Fruit fly (Drosophila melanogaster) whole organism, embryonic: ENCODE data around the gene CG14537.

ENCODE experiments used
- ATbp ChIP-seq: fragments of 200-800 bp; sonication (Bioruptor generic); optimal IDR thresholded peaks from 2 replicates; lab custom pipeline; 2017; ENCODE audit warnings: missing biosample characterization, mild to moderate bottlenecking, missing genetic modification characterization, missing genetic modification reagents
- Atf3 ChIP-seq: fragments of 200-800 bp; sonication (Bioruptor generic); optimal IDR thresholded peaks from 3 replicates; lab custom pipeline; 2016; ENCODE audit warnings: missing biosample characterization, missing genetic modification characterization
- CG11695 ChIP-seq: fragments of 200-800 bp; sonication (Bioruptor generic); IDR thresholded peaks from 3 replicates; pipeline ENCODE4 v1.3.6; 2022; ENCODE audit warnings: missing biosample characterization, missing genetic modification characterization
- CG15073 ChIP-seq: fragments of 200-800 bp; sonication (Bioruptor generic); optimal IDR thresholded peaks from 2 replicates; lab custom pipeline; 2016; ENCODE audit warnings: missing biosample characterization, missing genetic modification characterization
- CG17912 ChIP-seq: fragments of 200-800 bp; sonication (Bioruptor generic); optimal IDR thresholded peaks from 2 replicates; lab custom pipeline; 2018; ENCODE audit warnings: missing biosample characterization, mild to moderate bottlenecking, missing genetic modification characterization
- CG2120 ChIP-seq: fragments of 200-800 bp; sonication (Bioruptor generic); optimal IDR thresholded peaks from 3 replicates; lab custom pipeline; 2016; ENCODE audit warnings: missing biosample characterization, missing genetic modification characterization
- CG2129 ChIP-seq: fragments of 200-800 bp; sonication (Bioruptor generic); IDR thresholded peaks from 2 replicates; pipeline ENCODE4 v1.3.6; 2022; ENCODE audit warnings: missing biosample characterization, missing genetic modification characterization; ENCODE audit not compliant: partially characterized antibody
- CG2199 ChIP-seq: fragments of 200-800 bp; sonication (Bioruptor generic); IDR thresholded peaks from 3 replicates; pipeline ENCODE4 v1.3.6; 2022; ENCODE audit warnings: missing biosample characterization, missing genetic modification characterization
- CG2889 ChIP-seq: fragments of 200-800 bp; sonication (Bioruptor generic); IDR thresholded peaks from 3 replicates; pipeline ENCODE4 v1.3.6; 2022; ENCODE audit warnings: missing biosample characterization, missing genetic modification characterization
- CG31365 ChIP-seq: fragments of 200-800 bp; sonication (Bioruptor generic); optimal IDR thresholded peaks from 2 replicates; lab custom pipeline; 2018; ENCODE audit warnings: missing biosample characterization, mild to moderate bottlenecking, missing genetic modification characterization
- CG32532 ChIP-seq: fragments of 200-800 bp; sonication (Bioruptor generic); IDR thresholded peaks from 2 replicates; pipeline ENCODE4 v1.3.6; 2022; ENCODE audit warnings: missing biosample characterization, missing genetic modification characterization
- CG34224 ChIP-seq: fragments of 200-800 bp; sonication (Bioruptor generic); IDR thresholded peaks from 3 replicates; pipeline ENCODE4 v1.3.6; 2022; ENCODE audit warnings: missing biosample characterization, missing genetic modification characterization; ENCODE audit not compliant: partially characterized antibody
- CG34376 ChIP-seq: fragments of 200-800 bp; sonication (Bioruptor generic); optimal IDR thresholded peaks from 2 replicates; lab custom pipeline; 2018; ENCODE audit warnings: missing biosample characterization, mild to moderate bottlenecking, missing genetic modification characterization
- CG4730 ChIP-seq: fragments of 200-800 bp; sonication (Bioruptor generic); IDR thresholded peaks from 2 replicates; pipeline ENCODE4 v1.3.6; 2022; ENCODE audit warnings: missing biosample characterization, missing genetic modification characterization
- CG6765 ChIP-seq: fragments of 200-800 bp; sonication (Bioruptor generic); optimal IDR thresholded peaks from 3 replicates; lab custom pipeline; 2017; ENCODE audit warnings: missing biosample characterization, mild to moderate bottlenecking, missing genetic modification characterization
- CG6813 ChIP-seq: fragments of 200-800 bp; sonication (Bioruptor generic); optimal IDR thresholded peaks from 2 replicates; lab custom pipeline; 2017; ENCODE audit warnings: missing biosample characterization, missing genetic modification characterization, mild to moderate bottlenecking, moderate library complexity, missing genetic modification reagents
- CG7839 ChIP-seq: fragments of 200-800 bp; sonication (Bioruptor generic); optimal IDR thresholded peaks from 3 replicates; lab custom pipeline; 2018; ENCODE audit warnings: missing biosample characterization, mild to moderate bottlenecking, missing genetic modification characterization, moderate library complexity
- CG9215 ChIP-seq: fragments of 200-800 bp; sonication (Bioruptor generic); IDR thresholded peaks from 2 replicates; pipeline ENCODE4 v1.3.6; 2022; ENCODE audit warnings: missing biosample characterization, missing genetic modification characterization
- ERR ChIP-seq: fragments of 200-800 bp; sonication (Bioruptor generic); optimal IDR thresholded peaks from 2 replicates; lab custom pipeline; 2016; ENCODE audit warnings: missing biosample characterization, missing genetic modification characterization
- GATAe ChIP-seq: fragments of 200-800 bp; sonication (Bioruptor generic); conservative IDR thresholded peaks from 2 replicates; pipeline ENCODE4 v1.3.6; 2022; ENCODE audit warnings: missing biosample characterization, missing genetic modification characterization
- Gug ChIP-seq: fragments of 200-800 bp; sonication (Bioruptor generic); IDR thresholded peaks from 4 replicates; pipeline ENCODE4 v1.3.6; 2022; ENCODE audit warnings: missing biosample characterization, missing genetic modification characterization
- HLHmδ ChIP-seq: fragments of 200-800 bp; sonication (Bioruptor generic); optimal IDR thresholded peaks from 2 replicates; lab custom pipeline; 2018; ENCODE audit warnings: missing biosample characterization, mild to moderate bottlenecking, missing genetic modification characterization, moderate library complexity
- Myb ChIP-seq: fragments of 200-800 bp; sonication (Bioruptor generic); optimal IDR thresholded peaks from 2 replicates; lab custom pipeline; 2016; ENCODE audit warnings: missing biosample characterization, missing genetic modification characterization
- Poxn ChIP-seq: fragments of 200-800 bp; sonication (Bioruptor generic); IDR thresholded peaks from 2 replicates; pipeline ENCODE4 v1.3.6; 2022; ENCODE audit warnings: missing biosample characterization, missing genetic modification characterization
- Sox100B ChIP-seq: fragments of 200-800 bp; sonication (Bioruptor generic); optimal IDR thresholded peaks from 3 replicates; lab custom pipeline; 2018; ENCODE audit warnings: missing biosample characterization, mild to moderate bottlenecking, missing genetic modification characterization
- Sox102F ChIP-seq: fragments of 200-800 bp; sonication (Bioruptor generic); optimal IDR thresholded peaks from 2 replicates; lab custom pipeline; 2018; ENCODE audit warnings: missing biosample characterization, mild to moderate bottlenecking, missing genetic modification characterization, moderate library complexity
- Sry-δ ChIP-seq: fragments of 200-800 bp; sonication (Bioruptor generic); optimal IDR thresholded peaks from 2 replicates; lab custom pipeline; 2016; ENCODE audit warnings: missing biosample characterization, missing genetic modification characterization
- Vsx1 ChIP-seq: fragments of 200-800 bp; sonication (Bioruptor generic); optimal IDR thresholded peaks from 2 replicates; lab custom pipeline; 2017; ENCODE audit warnings: missing biosample characterization, mild to moderate bottlenecking, missing genetic modification characterization, missing genetic modification reagents
- ac ChIP-seq: fragments of 200-800 bp; sonication (Bioruptor generic); optimal IDR thresholded peaks from 3 replicates; lab custom pipeline; 2017; ENCODE audit warnings: missing biosample characterization, mild to moderate bottlenecking, missing genetic modification characterization
- ap ChIP-seq: fragments of 200-800 bp; sonication (Bioruptor generic); IDR thresholded peaks from 2 replicates; pipeline ENCODE4 v1.3.6; 2022; ENCODE audit warnings: missing biosample characterization, missing genetic modification characterization
- ara ChIP-seq: fragments of 200-800 bp; sonication (Bioruptor generic); IDR thresholded peaks from 2 replicates; pipeline ENCODE4 v1.3.6; 2022; ENCODE audit warnings: missing biosample characterization, missing genetic modification characterization
- az2 ChIP-seq: fragments of 200-800 bp; sonication (Bioruptor generic); optimal IDR thresholded peaks from 3 replicates; lab custom pipeline; 2016; ENCODE audit warnings: missing biosample characterization, missing genetic modification characterization
- cg ChIP-seq: fragments of 200-800 bp; sonication (Bioruptor generic); optimal IDR thresholded peaks from 3 replicates; lab custom pipeline; 2019; ENCODE audit warnings: missing biosample characterization, mild to moderate bottlenecking, missing genetic modification characterization, moderate library complexity
- crc ChIP-seq: fragments of 200-800 bp; sonication (Bioruptor generic); optimal IDR thresholded peaks from 2 replicates; lab custom pipeline; 2016; ENCODE audit warnings: missing biosample characterization, missing genetic modification characterization
- crol ChIP-seq: fragments of 200-800 bp; sonication (Bioruptor generic); IDR thresholded peaks from 2 replicates; pipeline ENCODE4 v1.3.6; 2022; ENCODE audit warnings: missing biosample characterization, missing genetic modification characterization
- disco-r ChIP-seq: fragments of 200-800 bp; sonication (Bioruptor generic); optimal IDR thresholded peaks from 2 replicates; lab custom pipeline; 2016; ENCODE audit warnings: missing biosample characterization, missing genetic modification characterization
- ems ChIP-seq: fragments of 200-800 bp; sonication (Bioruptor generic); optimal IDR thresholded peaks from 3 replicates; lab custom pipeline; 2016; ENCODE audit warnings: missing biosample characterization, missing genetic modification characterization
- eve ChIP-seq, 2 experiments: fragments of >200 bp; optimal IDR thresholded peaks; 2 replicates each; lab custom pipeline; 2017; ENCODE audit warnings: missing biosample characterization in 2 of 2, missing genetic modification characterization in 2 of 2
- fd64A ChIP-seq: fragments of 200-800 bp; sonication (Bioruptor generic); optimal IDR thresholded peaks from 3 replicates; lab custom pipeline; 2018; ENCODE audit warnings: missing biosample characterization, mild to moderate bottlenecking, missing genetic modification characterization
- ftz-f1 ChIP-seq: fragments of 200-800 bp; sonication (Bioruptor generic); optimal IDR thresholded peaks from 2 replicates; lab custom pipeline; 2016; ENCODE audit warnings: missing biosample characterization, missing genetic modification characterization
- gfzf ChIP-seq: fragments of 200-800 bp; sonication (Bioruptor generic); optimal IDR thresholded peaks from 2 replicates; lab custom pipeline; 2016; ENCODE audit warnings: missing biosample characterization, mild to moderate bottlenecking, missing genetic modification characterization, moderate library complexity
- hb ChIP-seq: fragments of 200-800 bp; sonication (Bioruptor generic); IDR thresholded peaks from 3 replicates; pipeline ENCODE4 v1.3.6; 2022; ENCODE audit warnings: missing biosample characterization, missing genetic modification characterization; ENCODE audit not compliant: partially characterized antibody
- jumu ChIP-seq: fragments of 200-800 bp; sonication (Bioruptor generic); optimal IDR thresholded peaks from 3 replicates; lab custom pipeline; 2016; ENCODE audit warnings: missing biosample characterization, missing genetic modification characterization
- nom ChIP-seq: fragments of 200-800 bp; sonication (Bioruptor generic); optimal IDR thresholded peaks from 2 replicates; lab custom pipeline; 2017; ENCODE audit warnings: missing biosample characterization, missing genetic modification characterization, mild to moderate bottlenecking, moderate library complexity, missing genetic modification reagents
- p53 ChIP-seq: fragments of 200-800 bp; sonication (Bioruptor generic); optimal IDR thresholded peaks from 2 replicates; lab custom pipeline; 2016; ENCODE audit warnings: missing biosample characterization, missing genetic modification characterization
- prd ChIP-seq, 3 experiments: fragments of >200 bp in 2 of 3; fragments of 200-800 bp in 1 of 3; sonication (Bioruptor generic) in 1 of 3; optimal IDR thresholded peaks in 2 of 3; IDR thresholded peaks in 1 of 3; 2 replicates in 2 of 3; 3 replicates in 1 of 3; pipeline versions ENCODE4 v1.3.6 to Lab custom; 2017 to 2022; ENCODE audit warnings: missing biosample characterization in 1 of 3, missing genetic modification characterization in 1 of 3
- pzg ChIP-seq: fragments of 200-800 bp; sonication (Bioruptor generic); optimal IDR thresholded peaks from 3 replicates; lab custom pipeline; 2018; ENCODE audit warnings: missing biosample characterization, mild to moderate bottlenecking, missing genetic modification characterization, moderate library complexity
- ssp ChIP-seq: fragments of 200-800 bp; sonication (Bioruptor generic); IDR thresholded peaks from 2 replicates; pipeline ENCODE4 v1.3.6; 2022; ENCODE audit warnings: missing biosample characterization, missing genetic modification characterization

Gene CG14537

dm6 chr2L:7799804-7800433 is 40.3 kb upstream of the CG14537 start, which contains the start of the genes Herp and r2d2 (continued):
- TF ChIP-seq CG15073 (GFP tag; lab: Kevin White, UChicago) (peak; percentile 55), ftz-f1 (GFP tag; lab: Kevin White, UChicago) (peak; percentile 61), gfzf (GFP tag; lab: Kevin White, UChicago) (peak; percentile 38), CG34376 (GFP tag; lab: Kevin White, UChicago) (peak; percentile 96), ac (GFP tag; lab: Kevin White, UChicago) (peak; percentile 72), CG4730 (GFP tag; lab: Robert Waterston, UW) (peak; percentile 78), Myb (GFP tag; lab: Kevin White, UChicago) (peak; percentile 89), ssp (GFP tag; lab: Robert Waterston, UW) (peak; percentile 75), HLHmδ (GFP tag; lab: Kevin White, UChicago) (no peak), ara (GFP tag; lab: Robert Waterston, UW) (peak; percentile 76), CG9215 (GFP tag; lab: Robert Waterston, UW) (peak; percentile 90), CG11695 (GFP tag; lab: Robert Waterston, UW) (peak; percentile 90), CG34224 (GFP tag; lab: Robert Waterston, UW) (peak; percentile 81), p53 (GFP tag; lab: Kevin White, UChicago) (peak; percentile 92), CG2129 (GFP tag; lab: Robert Waterston, UW) (peak; percentile 45), ems (GFP tag; lab: Kevin White, UChicago) (peak; percentile 91), hb (GFP tag; lab: Robert Waterston, UW) (0 out of 3 replicates have a peak, but pooled peaks have one; percentile 26), Sox100B (GFP tag; lab: Kevin White, UChicago) (peak; percentile 84), CG31365 (tag; lab: Kevin White, UChicago) (peak; percentile 74), eve (GFP tag; optimal IDR thresholded peaks at IDR 0.05; lab: Kevin White, UChicago) (peak in 1 of 2 experiments; percentile 88), disco-r (GFP tag; lab: Kevin White, UChicago) (peak; percentile 92), CG6765 (peak; percentile 75), CG17912 (GFP tag; lab: Kevin White, UChicago) (peak; percentile 44), crc (GFP tag; lab: Kevin White, UChicago) (peak; percentile 89), GATAe (peak; percentile 31; the same call in 1 of the 2 replicates), CG6813 (GFP tag; lab: Kevin White, UChicago) (peak; percentile 64), ERR (GFP tag; lab: Kevin White, UChicago) (peak; percentile 82), pzg (GFP tag; lab: Kevin White, UChicago) (peak; percentile 68), prd (optimal IDR thresholded peaks at IDR 0.05; lab: Kevin White, UChicago) (no peak), prd (GFP tag; IDR thresholded peaks at IDR 0.05; lab: Robert Waterston, UW) (peak; percentile 92), Poxn (GFP tag; lab: Robert Waterston, UW) (peak; percentile 83), CG7839 (tag; lab: Kevin White, UChicago) (peak; percentile 91), ap (GFP tag; lab: Robert Waterston, UW) (peak; percentile 55; the same call in 1 of the 2 replicates), Atf3 (peak; percentile 91), Sox102F (no peak), CG2199 (0 out of 3 replicates have a peak, but pooled peaks have one; percentile 7), ATbp (GFP tag; lab: Kevin White, UChicago) (peak; percentile 67), cg (no peak), CG32532 (GFP tag; lab: Robert Waterston, UW) (peak; percentile 90), crol (GFP tag; lab: Robert Waterston, UW) (peak; percentile 53; the same call in 1 of the 2 replicates), jumu (peak; percentile 94), CG2120 (peak; percentile 96), Vsx1 (GFP tag; lab: Kevin White, UChicago) (peak; percentile 57), fd64A (GFP tag; lab: Kevin White, UChicago) (peak; percentile 74), Sry-δ (GFP tag; lab: Kevin White, UChicago) (peak; percentile 86), nom (GFP tag; lab: Kevin White, UChicago) (peak; percentile 87), Gug (GFP tag; lab: Robert Waterston, UW) (peak; percentile 88), CG2889 (GFP tag; lab: Robert Waterston, UW) (peak; percentile 58; the same call in 2 of the 3 replicates), az2 (GFP tag; lab: Kevin White, UChicago) (peak; percentile 89)
